Fruit fly (Drosophila melanogaster): ENCODE data around the gene CG42502.
A peak's percentile ranks its signal among the peaks of the same experiment; 100 is the strongest.

DNA sequence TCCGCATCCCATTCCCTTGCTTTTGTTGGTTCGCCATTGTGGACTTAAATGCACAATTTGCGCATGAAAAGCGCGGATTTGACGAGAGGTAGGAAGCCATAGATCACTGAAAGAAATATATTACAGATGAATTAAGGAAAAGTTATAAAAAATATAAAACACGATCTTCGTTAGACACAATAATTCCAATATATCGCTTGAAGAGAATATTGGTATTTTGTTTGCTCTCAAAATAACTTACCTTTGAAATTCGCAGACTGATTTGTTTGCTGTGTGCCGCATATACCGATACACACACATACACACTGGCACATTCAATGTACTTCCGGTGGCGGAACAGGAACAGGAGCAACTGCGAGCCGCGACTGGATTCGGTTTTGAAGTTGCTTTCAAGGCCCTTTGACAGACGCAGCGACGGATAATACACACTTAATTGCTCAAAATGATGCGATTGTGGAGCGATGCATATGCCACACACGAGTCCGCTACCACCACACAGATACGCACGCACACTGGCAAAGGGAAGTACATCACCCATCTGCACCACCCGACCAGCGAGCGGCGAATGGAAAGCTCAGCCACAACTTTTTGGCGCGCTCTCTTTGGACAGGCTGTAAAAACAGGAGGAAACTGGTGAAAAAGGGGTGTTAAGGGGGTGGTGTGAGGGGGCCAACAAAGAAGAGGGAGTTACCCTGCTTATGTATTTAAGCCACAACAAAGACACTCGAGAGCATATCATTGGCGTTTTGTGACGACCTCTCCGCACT, 5.2 kb downstream of the CG42502 start:
- TF ChIP-seq CG31365 (tag; optimal IDR thresholded peaks at IDR 0.05): no peak
- TF ChIP-seq CG8281 (tag; optimal IDR thresholded peaks at IDR 0.05): no peak
- no peak for TF ChIP-seq CG12942 (GFP tag; optimal IDR thresholded peaks at IDR 0.05)
- TF ChIP-seq CG10267 (tag; optimal IDR thresholded peaks at IDR 0.05): peak; percentile 9
- TF ChIP-seq CG3065 (GFP tag; optimal IDR thresholded peaks at IDR 0.05): no peak
- TF ChIP-seq Mrtf (GFP tag; IDR thresholded peaks at IDR 0.05): no peak
- no peak for TF ChIP-seq gsb-n (tag; optimal IDR thresholded peaks at IDR 0.05)
- TF ChIP-seq Bteb2 (GFP tag; optimal IDR thresholded peaks at IDR 0.05): no peak
- TF ChIP-seq CG12104 (GFP tag; optimal IDR thresholded peaks at IDR 0.05): no peak
- TF ChIP-seq CG34422 (GFP tag; IDR thresholded peaks at IDR 0.05): no peak
- no peak for TF ChIP-seq ftz-f1 (GFP tag; optimal IDR thresholded peaks at IDR 0.05)
- no peak for TF ChIP-seq CoRest (tag; optimal IDR thresholded peaks at IDR 0.05)
- no peak for TF ChIP-seq CG15479 (GFP tag; optimal IDR thresholded peaks at IDR 0.05)
- no peak for TF ChIP-seq Lpt (GFP tag; optimal IDR thresholded peaks at IDR 0.05)
